Worm (Caenorhabditis elegans): ENCODE measurements around the gene dsl-4.

Gene dsl-4

DNA sequence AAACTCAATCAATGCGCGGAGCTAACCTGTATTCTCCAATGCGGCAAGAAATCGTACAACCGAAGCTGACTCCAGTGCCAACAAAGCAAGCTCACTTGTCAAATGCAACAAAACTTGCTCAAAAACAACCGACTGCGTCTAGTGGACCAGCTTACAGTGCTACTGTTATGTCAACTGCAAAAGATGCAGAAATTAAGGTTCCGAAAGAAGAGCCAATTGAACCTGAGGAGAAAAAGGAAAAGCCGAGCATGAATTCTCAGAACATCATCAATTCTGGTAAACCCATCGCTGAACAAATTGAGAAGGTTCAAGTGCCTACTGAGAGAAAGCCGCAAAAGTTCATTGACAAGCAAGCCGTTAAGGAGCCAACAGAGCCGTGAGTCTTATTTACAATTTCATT is 41.3 kb downstream of the dsl-4 start:
- TF ChIP-seq ceh-6 (GFP tag; optimal IDR thresholded peaks at IDR 0.05) (no peak), unc-3 (GFP tag; conservative IDR thresholded peaks at IDR 0.05) (no peak), unc-3 (tag; optimal IDR thresholded peaks at IDR 0.05) (no peak), madf-2 (tag; optimal IDR thresholded peaks at IDR 0.05) (no peak), ceh-48 (tag; optimal IDR thresholded peaks at IDR 0.05) (no peak), F13H6.1 (tag; optimal IDR thresholded peaks at IDR 0.05) (no peak), odd-2 (tag; optimal IDR thresholded peaks at IDR 0.05) (no peak), fkh-6 (tag; optimal IDR thresholded peaks at IDR 0.05) (no peak), hlh-15 (tag; optimal IDR thresholded peaks at IDR 0.05) (no peak), gmeb-2 (tag; optimal IDR thresholded peaks at IDR 0.05) (no peak), ref-2 (tag; optimal IDR thresholded peaks at IDR 0.05) (no peak), ceh-30 (tag; optimal IDR thresholded peaks at IDR 0.05) (no peak), tbx-7 (tag; optimal IDR thresholded peaks at IDR 0.05) (no peak), ztf-16 (tag; optimal IDR thresholded peaks at IDR 0.05) (no peak), hlh-30 (tag; optimal IDR thresholded peaks at IDR 0.05; ENCODE audit: insufficient read depth) (no peak), T23F11.4 (GFP tag; optimal IDR thresholded peaks at IDR 0.05) (no peak), sox-2 (GFP tag; IDR thresholded peaks at IDR 0.05) (no peak), hlh-13 (GFP tag; optimal IDR thresholded peaks at IDR 0.05) (no peak), pat-9 (tag; optimal IDR thresholded peaks at IDR 0.05) (no peak), C08G9.2 (tag; optimal IDR thresholded peaks at IDR 0.05) (no peak), ets-4 (tag; optimal IDR thresholded peaks at IDR 0.05) (no peak)

DNA sequence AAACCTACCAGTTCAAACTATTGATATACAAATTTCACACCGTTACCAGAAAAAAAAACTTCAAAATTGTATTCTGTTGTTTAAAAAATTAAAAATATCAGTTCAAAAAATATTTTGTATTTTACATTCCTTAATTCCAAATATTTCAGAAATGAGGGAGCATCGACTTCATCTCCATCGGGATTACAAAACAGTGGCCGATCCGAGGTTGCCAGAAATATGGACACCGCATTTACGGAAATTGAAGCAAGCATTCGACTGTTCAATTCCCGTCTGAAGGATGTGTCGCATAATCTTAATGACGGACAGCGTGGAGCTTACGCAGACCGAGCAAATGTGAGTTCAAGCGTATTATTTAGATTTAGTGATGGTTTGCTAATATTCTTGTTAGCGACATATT is 42.5 kb downstream of the dsl-4 start:
- TF ChIP-seq hlh-6 (tag; optimal IDR thresholded peaks at IDR 0.05) = no peak
- TF ChIP-seq C38D4.7 (GFP tag; optimal IDR thresholded peaks at IDR 0.05) = no peak
- no peak for TF ChIP-seq syd-9 (tag; optimal IDR thresholded peaks at IDR 0.05)
- no peak for TF ChIP-seq pat-9 (tag; optimal IDR thresholded peaks at IDR 0.05)
- no peak for TF ChIP-seq nfya-1 (tag; optimal IDR thresholded peaks at IDR 0.05)
- no peak for TF ChIP-seq tbx-7 (tag; optimal IDR thresholded peaks at IDR 0.05)

DNA sequence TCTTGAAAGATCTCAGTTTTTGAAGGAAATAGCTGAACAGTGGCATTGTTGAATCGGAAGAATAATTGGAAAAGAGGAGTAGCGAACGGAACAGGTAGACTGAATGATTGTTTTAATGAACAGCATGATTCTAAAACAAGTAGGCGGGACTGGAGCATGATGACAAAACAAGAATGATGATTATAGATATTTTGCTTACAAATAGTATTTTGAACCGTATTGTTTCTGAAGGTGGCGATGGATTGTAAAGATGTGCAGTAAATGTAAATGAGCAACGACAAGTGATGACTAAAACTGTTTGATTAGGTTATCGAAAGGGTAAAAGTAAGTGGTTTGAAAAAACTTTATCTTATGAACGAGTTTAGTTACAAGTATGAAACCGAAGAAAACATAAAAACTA is 44.1 kb downstream of the dsl-4 start, which contains the start of gene F28H6.8:
TSS of gene F28H6.8 (minus strand) at position 101 of the 400 bp plus-strand sequence.
- no peak for TF ChIP-seq T23F11.4 (GFP tag; optimal IDR thresholded peaks at IDR 0.05)
- no peak for TF ChIP-seq elt-4 (tag; optimal IDR thresholded peaks at IDR 0.05)

DNA sequence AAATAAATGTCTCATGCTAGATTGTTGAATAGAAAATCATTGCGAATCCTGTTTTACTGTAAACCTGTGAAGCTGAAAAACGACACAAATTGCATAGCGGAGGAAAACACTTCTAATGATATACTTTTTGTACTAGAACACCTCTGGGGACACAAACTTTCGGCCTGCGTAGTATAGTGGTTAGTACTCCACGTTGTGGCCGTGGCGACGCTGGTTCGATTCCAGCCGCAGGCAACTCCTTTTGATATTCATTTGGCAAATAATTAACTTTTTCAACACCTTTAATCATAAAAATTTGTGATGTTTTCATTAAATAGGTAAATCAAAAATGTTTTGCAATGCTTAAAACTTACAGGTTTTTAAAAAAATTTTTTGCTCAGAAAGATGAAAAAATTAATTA is 44.7 kb downstream of the dsl-4 start:
- TF ChIP-seq hlh-8 (tag; optimal IDR thresholded peaks at IDR 0.05) (no peak), nfya-1 (tag; optimal IDR thresholded peaks at IDR 0.05) (no peak), ahr-1 (tag; optimal IDR thresholded peaks at IDR 0.05) (no peak), ceh-45 (GFP tag; IDR thresholded peaks at IDR 0.05) (no peak)

DNA sequence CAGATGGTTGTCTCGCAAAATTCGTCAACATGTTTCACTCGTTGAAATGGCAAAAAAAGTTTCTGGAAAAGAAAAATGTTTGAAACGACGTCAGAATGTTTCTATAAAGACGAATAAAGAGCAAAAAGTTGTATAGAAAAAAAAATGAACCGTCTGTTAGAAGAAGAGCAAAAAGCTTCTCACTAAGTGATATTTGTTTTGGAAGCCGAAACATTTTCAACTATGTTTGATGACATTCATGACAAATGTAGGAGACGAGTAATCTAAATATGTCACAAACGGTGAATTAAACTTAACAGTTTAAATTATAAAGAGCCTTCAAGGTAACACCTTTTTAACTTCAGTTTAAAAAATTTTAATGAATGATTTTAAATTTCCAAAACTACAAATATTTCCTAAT is 49.9 kb downstream of the dsl-4 start, which contains the start of gene nkat-1:
TSS of gene nkat-1 (minus strand) at position 101 of the 400 bp plus-strand sequence.
- no peak for TF ChIP-seq K09A11.1 (tag; optimal IDR thresholded peaks at IDR 0.05; ENCODE audit: insufficient read depth)
- no peak for TF ChIP-seq che-1 (tag; optimal IDR thresholded peaks at IDR 0.05)
- TF ChIP-seq sdc-2 (tag; optimal IDR thresholded peaks at IDR 0.05) = no peak
- no peak for TF ChIP-seq hlh-15 (tag; optimal IDR thresholded peaks at IDR 0.05)
- TF ChIP-seq K02D7.2 (tag; optimal IDR thresholded peaks at IDR 0.05) = no peak
- TF ChIP-seq pat-9 (tag; optimal IDR thresholded peaks at IDR 0.05) = no peak
- no peak for TF ChIP-seq dmd-4 (tag; optimal IDR thresholded peaks at IDR 0.05; ENCODE audit: borderline replicate concordance)
- no peak for TF ChIP-seq ceh-22 (tag; optimal IDR thresholded peaks at IDR 0.05)
- no peak for TF ChIP-seq dve-1 (tag; optimal IDR thresholded peaks at IDR 0.05)
- TF ChIP-seq ceh-45 (GFP tag; IDR thresholded peaks at IDR 0.05) = no peak
- no peak for TF ChIP-seq ceh-6 (GFP tag; optimal IDR thresholded peaks at IDR 0.05)
- TF ChIP-seq ceh-34 (tag; optimal IDR thresholded peaks at IDR 0.05) = no peak
- no peak for TF ChIP-seq ets-4 (tag; optimal IDR thresholded peaks at IDR 0.05)
- no peak for TF ChIP-seq nhr-232 (tag; optimal IDR thresholded peaks at IDR 0.05)
- TF ChIP-seq hlh-8 (tag; optimal IDR thresholded peaks at IDR 0.05) = no peak
- TF ChIP-seq hlh-6 (tag; optimal IDR thresholded peaks at IDR 0.05) = no peak
- no peak for TF ChIP-seq ceh-30 (tag; optimal IDR thresholded peaks at IDR 0.05)
